Fruit fly (Drosophila melanogaster) whole organism, embryonic: ENCODE results near the gene CG33158.

Experiments
- Abd-B ChIP-seq: fragments of 200-800 bp; sonication (Bioruptor generic); optimal IDR thresholded peaks from 2 replicates; lab custom pipeline; 2018; ENCODE audit warnings: missing biosample characterization, mild to moderate bottlenecking, missing genetic modification characterization, moderate library complexity
- BEAF-32 ChIP-seq: fragments of 200-800 bp; sonication (Bioruptor generic); optimal IDR thresholded peaks from 3 replicates; lab custom pipeline; 2017; ENCODE audit warnings: missing biosample characterization, missing genetic modification characterization, mild to moderate bottlenecking, moderate library complexity, missing genetic modification reagents
- BtbVII ChIP-seq: fragments of 200-800 bp; sonication (Bioruptor generic); optimal IDR thresholded peaks from 3 replicates; lab custom pipeline; 2017; ENCODE audit warnings: missing biosample characterization, mild to moderate bottlenecking, missing genetic modification characterization
- CG10654 ChIP-seq: fragments of 200-800 bp; sonication (Bioruptor generic); optimal IDR thresholded peaks from 2 replicates; lab custom pipeline; 2016; ENCODE audit warnings: missing biosample characterization, missing genetic modification characterization
- CG11093 ChIP-seq: fragments of 200-800 bp; sonication (Bioruptor generic); IDR thresholded peaks from 3 replicates; pipeline ENCODE4 v1.3.6; 2022; ENCODE audit warnings: missing biosample characterization, missing genetic modification characterization
- CG12104 ChIP-seq: fragments of 200-800 bp; sonication (Bioruptor generic); optimal IDR thresholded peaks from 3 replicates; lab custom pipeline; 2016; ENCODE audit warnings: missing biosample characterization, missing genetic modification characterization
- CG14667 ChIP-seq: fragments of 200-800 bp; sonication (Bioruptor generic); IDR thresholded peaks from 2 replicates; pipeline ENCODE4 v1.3.6; 2022; ENCODE audit warnings: missing biosample characterization, missing genetic modification characterization
- CG1603 ChIP-seq: fragments of 200-800 bp; sonication (Bioruptor generic); optimal IDR thresholded peaks from 2 replicates; lab custom pipeline; 2019; ENCODE audit warnings: missing biosample characterization, mild to moderate bottlenecking, missing genetic modification characterization, moderate library complexity
- CG17359 ChIP-seq: fragments of 200-800 bp; sonication (Bioruptor generic); optimal IDR thresholded peaks from 3 replicates; lab custom pipeline; 2018; ENCODE audit warnings: missing biosample characterization, mild to moderate bottlenecking, missing genetic modification characterization, moderate library complexity
- CG1792 ChIP-seq: fragments of 200-800 bp; sonication (Bioruptor generic); optimal IDR thresholded peaks from 2 replicates; lab custom pipeline; 2016; ENCODE audit warnings: missing biosample characterization, missing genetic modification characterization
- CG18262 ChIP-seq: fragments of 200-800 bp; optimal IDR thresholded peaks from 3 replicates; lab custom pipeline; 2019; ENCODE audit warnings: missing biosample characterization, mild to moderate bottlenecking, missing genetic modification characterization, moderate library complexity
- CG1832 ChIP-seq: fragments of 200-800 bp; sonication (Bioruptor generic); optimal IDR thresholded peaks from 2 replicates; lab custom pipeline; 2017; ENCODE audit warnings: missing biosample characterization, mild to moderate bottlenecking, missing genetic modification characterization, inconsistent platforms
- CG2129 ChIP-seq: fragments of 200-800 bp; sonication (Bioruptor generic); IDR thresholded peaks from 2 replicates; pipeline ENCODE4 v1.3.6; 2022; ENCODE audit warnings: missing biosample characterization, missing genetic modification characterization; ENCODE audit not compliant: partially characterized antibody
- CG32532 ChIP-seq: fragments of 200-800 bp; sonication (Bioruptor generic); IDR thresholded peaks from 2 replicates; pipeline ENCODE4 v1.3.6; 2022; ENCODE audit warnings: missing biosample characterization, missing genetic modification characterization
- CG3847 ChIP-seq: fragments of 200-800 bp; sonication (Bioruptor generic); IDR thresholded peaks from 2 replicates; pipeline ENCODE4 v1.3.6; 2022; ENCODE audit warnings: missing biosample characterization, missing genetic modification characterization
- CG5245 ChIP-seq: fragments of 200-800 bp; sonication (Bioruptor generic); optimal IDR thresholded peaks from 3 replicates; lab custom pipeline; 2016; ENCODE audit warnings: missing biosample characterization, missing genetic modification characterization
- CG8359 ChIP-seq: fragments of 200-800 bp; sonication (Bioruptor generic); optimal IDR thresholded peaks from 2 replicates; lab custom pipeline; 2017; ENCODE audit warnings: missing biosample characterization, mild to moderate bottlenecking, missing genetic modification characterization, borderline replicate concordance
- CG8478 ChIP-seq: fragments of >200 bp; optimal IDR thresholded peaks from 2 replicates; lab custom pipeline; 2018
- CG8944 ChIP-seq: fragments of 200-800 bp; sonication (Bioruptor generic); optimal IDR thresholded peaks from 3 replicates; lab custom pipeline; 2016; ENCODE audit warnings: missing biosample characterization, missing genetic modification characterization
- CkIIα-i1 ChIP-seq: fragments of 200-800 bp; sonication (Bioruptor generic); IDR thresholded peaks from 2 replicates; pipeline ENCODE4 v1.3.6; 2022; ENCODE audit warnings: missing biosample characterization, missing genetic modification characterization
- Doc2 ChIP-seq: fragments of 200-800 bp; sonication (Bioruptor generic); IDR thresholded peaks from 2 replicates; pipeline ENCODE4 v1.3.6; 2022; ENCODE audit warnings: missing biosample characterization, missing genetic modification characterization
- HLH4C ChIP-seq: fragments of 200-800 bp; sonication (Bioruptor generic); IDR thresholded peaks from 3 replicates; pipeline ENCODE4 v1.3.6; 2022; ENCODE audit warnings: missing biosample characterization, missing genetic modification characterization; ENCODE audit not compliant: partially characterized antibody
- Jarid2 ChIP-seq: fragments of 200-800 bp; sonication (Bioruptor generic); optimal IDR thresholded peaks from 3 replicates; lab custom pipeline; 2017; ENCODE audit warnings: mild to moderate bottlenecking, missing biosample characterization, missing genetic modification reagents, missing genetic modification characterization
- Lpt ChIP-seq: fragments of >200 bp; optimal IDR thresholded peaks from 2 replicates; lab custom pipeline; 2018; ENCODE audit warnings: missing biosample characterization, missing genetic modification characterization
- Med ChIP-seq: fragments of 200-800 bp; sonication (Bioruptor generic); peaks from one replicate; lab custom pipeline; 2016; ENCODE audit warnings: missing biosample characterization, missing genetic modification characterization, mild to moderate bottlenecking, inconsistent platforms, moderate library complexity
- NfI ChIP-seq: fragments of 200-800 bp; sonication (Bioruptor generic); optimal IDR thresholded peaks from 3 replicates; lab custom pipeline; 2018; ENCODE audit warnings: missing biosample characterization, mild to moderate bottlenecking, missing genetic modification characterization, moderate library complexity
- Opbp ChIP-seq: fragments of 200-800 bp; sonication (Bioruptor generic); IDR thresholded peaks from 3 replicates; pipeline ENCODE4 v1.3.6; 2022; ENCODE audit warnings: missing biosample characterization, missing genetic modification characterization; ENCODE audit not compliant: partially characterized antibody
- Ravus ChIP-seq: fragments of 200-800 bp; sonication (Bioruptor generic); IDR thresholded peaks from 2 replicates; pipeline ENCODE4 v1.3.6; 2022; ENCODE audit warnings: missing biosample characterization, missing genetic modification characterization
- TFAM ChIP-seq: fragments of 200-800 bp; sonication (Bioruptor generic); optimal IDR thresholded peaks from 2 replicates; lab custom pipeline; 2017; ENCODE audit warnings: missing biosample characterization, missing genetic modification characterization, inconsistent platforms
- Taf1 ChIP-seq: fragments of 200-800 bp; sonication (Bioruptor generic); IDR thresholded peaks from 2 replicates; pipeline ENCODE4 v1.3.6; 2022; ENCODE audit warnings: missing biosample characterization, missing genetic modification characterization
- bab2 ChIP-seq: fragments of 200-800 bp; sonication (Bioruptor generic); optimal IDR thresholded peaks from 2 replicates; lab custom pipeline; 2016; ENCODE audit warnings: missing biosample characterization, missing genetic modification characterization
- bsh ChIP-seq, 2 experiments: fragments of 200-800 bp; sonication (Bioruptor generic); optimal IDR thresholded peaks; 2 replicates each; lab custom pipeline; 2017 to 2018; ENCODE audit warnings: mild to moderate bottlenecking in 2 of 2, missing biosample characterization in 2 of 2, missing genetic modification characterization in 2 of 2, moderate library complexity in 1 of 2
- btn ChIP-seq: fragments of 200-800 bp; sonication (Bioruptor generic); optimal IDR thresholded peaks from 2 replicates; lab custom pipeline; 2016; ENCODE audit warnings: missing biosample characterization, missing genetic modification characterization
- cas ChIP-seq: fragments of 200-800 bp; sonication (Bioruptor generic); IDR thresholded peaks from 2 replicates; pipeline ENCODE4 v1.3.6; 2022; ENCODE audit warnings: missing biosample characterization, missing genetic modification characterization
- caup ChIP-seq: fragments of 200-800 bp; sonication (Bioruptor generic); optimal IDR thresholded peaks from 3 replicates; lab custom pipeline; 2017; ENCODE audit warnings: missing biosample characterization, mild to moderate bottlenecking, missing genetic modification characterization, moderate library complexity; ENCODE audit not compliant: severe bottlenecking
- disco-r ChIP-seq: fragments of 200-800 bp; sonication (Bioruptor generic); optimal IDR thresholded peaks from 2 replicates; lab custom pipeline; 2016; ENCODE audit warnings: missing biosample characterization, missing genetic modification characterization
- dysf ChIP-seq: fragments of 200-800 bp; sonication (Bioruptor generic); IDR thresholded peaks from 3 replicates; pipeline ENCODE4 v1.3.6; 2022; ENCODE audit warnings: missing biosample characterization, missing genetic modification characterization
- eyg ChIP-seq: fragments of 200-800 bp; sonication (Bioruptor generic); optimal IDR thresholded peaks from 3 replicates; lab custom pipeline; 2016; ENCODE audit warnings: missing biosample characterization, missing genetic modification characterization
- grau ChIP-seq: fragments of 200-800 bp; optimal IDR thresholded peaks from 3 replicates; lab custom pipeline; 2019; ENCODE audit warnings: missing biosample characterization, mild to moderate bottlenecking, missing genetic modification characterization, moderate library complexity
- gsb-n ChIP-seq: fragments of 200-800 bp; sonication (Bioruptor generic); optimal IDR thresholded peaks from 3 replicates; lab custom pipeline; 2018; ENCODE audit warnings: missing biosample characterization, mild to moderate bottlenecking, missing genetic modification characterization
- ind ChIP-seq: fragments of 200-800 bp; sonication (Bioruptor generic); optimal IDR thresholded peaks from 3 replicates; lab custom pipeline; 2016; ENCODE audit warnings: missing biosample characterization, missing genetic modification characterization
- insv ChIP-seq, 2 experiments: fragments of 200-800 bp; sonication (Bioruptor generic); optimal IDR thresholded peaks; 3 replicates each; lab custom pipeline; 2016 to 2018; ENCODE audit warnings: missing biosample characterization in 2 of 2, missing genetic modification characterization in 2 of 2
- nau ChIP-seq: fragments of 200-800 bp; sonication (Bioruptor generic); optimal IDR thresholded peaks from 3 replicates; lab custom pipeline; 2017; ENCODE audit warnings: missing biosample characterization, mild to moderate bottlenecking, missing genetic modification characterization, missing genetic modification reagents
- peb ChIP-seq: fragments of 200-800 bp; sonication (Bioruptor generic); IDR thresholded peaks from 2 replicates; pipeline ENCODE4 v1.3.6; 2022; ENCODE audit warnings: missing biosample characterization, missing genetic modification characterization
- pzg ChIP-seq: fragments of 200-800 bp; sonication (Bioruptor generic); optimal IDR thresholded peaks from 3 replicates; lab custom pipeline; 2018; ENCODE audit warnings: missing biosample characterization, mild to moderate bottlenecking, missing genetic modification characterization, moderate library complexity
- salm ChIP-seq: fragments of 200-800 bp; sonication (Bioruptor generic); optimal IDR thresholded peaks from 2 replicates; lab custom pipeline; 2018; ENCODE audit warnings: missing biosample characterization, mild to moderate bottlenecking, missing genetic modification characterization
- scrt ChIP-seq: fragments of 200-800 bp; sonication (Bioruptor generic); optimal IDR thresholded peaks from 2 replicates; lab custom pipeline; 2018; ENCODE audit warnings: missing biosample characterization, mild to moderate bottlenecking, missing genetic modification characterization, moderate library complexity
- slou ChIP-seq: fragments of 200-800 bp; sonication (Bioruptor generic); optimal IDR thresholded peaks from 3 replicates; lab custom pipeline; 2016; ENCODE audit warnings: missing biosample characterization, missing genetic modification characterization
- so ChIP-seq: fragments of 200-800 bp; sonication (Bioruptor generic); IDR thresholded peaks from 3 replicates; pipeline ENCODE4 v1.3.6; 2022; ENCODE audit warnings: missing biosample characterization, missing genetic modification characterization
- stc ChIP-seq: fragments of 200-800 bp; sonication (Bioruptor generic); IDR thresholded peaks from 2 replicates; pipeline ENCODE4 v1.3.6; 2022; ENCODE audit warnings: missing biosample characterization, missing genetic modification characterization
- vfl ChIP-seq: fragments of 200-800 bp; sonication (Bioruptor generic); optimal IDR thresholded peaks from 2 replicates; lab custom pipeline; 2016; ENCODE audit warnings: missing biosample characterization, missing genetic modification characterization

The CG33158 gene

DNA sequence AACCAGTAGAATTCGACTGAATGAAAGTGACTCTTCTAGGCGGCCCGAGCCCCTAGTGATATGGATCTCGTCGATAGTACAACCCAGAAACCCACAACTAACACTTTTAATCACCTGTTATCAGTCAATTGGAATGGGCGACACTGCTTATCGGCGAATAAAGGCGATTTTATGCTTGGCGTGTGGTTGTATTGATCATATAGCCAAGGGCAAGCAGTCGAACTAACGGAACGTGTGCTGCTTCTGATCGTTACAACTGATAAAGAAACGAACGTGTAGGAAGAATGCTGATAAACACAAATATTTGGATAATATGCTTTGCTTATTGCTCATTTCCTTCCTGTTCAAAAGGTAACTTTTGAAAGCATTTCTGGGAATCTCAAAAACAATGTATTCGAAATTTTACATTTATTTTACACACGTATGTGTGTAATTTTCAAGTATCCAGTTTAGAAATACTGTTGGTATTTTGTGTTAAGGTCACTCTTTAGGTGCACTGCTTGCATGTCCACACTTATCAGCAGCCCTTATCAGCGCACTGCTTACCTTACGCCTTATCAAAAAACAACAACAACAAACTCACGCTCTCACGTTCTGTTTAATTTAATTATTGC, 38.1 kb upstream of the CG33158 start, which contains the start of gene Agpat4 (continued):
- TF ChIP-seq CG5245 (GFP tag; lab: Kevin White, UChicago), result no peak
- no peak for TF ChIP-seq so (GFP tag; lab: Robert Waterston, UW)
- no peak for TF ChIP-seq cas
- TF ChIP-seq salm (tag; lab: Kevin White, UChicago), result no peak
- peak; percentile 55; the same call in 1 of the 3 replicates for TF ChIP-seq HLH4C (GFP tag; lab: Robert Waterston, UW)
- TF ChIP-seq CG2129 (GFP tag; lab: Robert Waterston, UW), result no peak
- TF ChIP-seq vfl (GFP tag; lab: Kevin White, UChicago), result no peak
- TF ChIP-seq CG1832 (GFP tag; lab: Kevin White, UChicago), result no peak
- TF ChIP-seq CG18262 (tag; lab: Kevin White, UChicago), result no peak
- TF ChIP-seq Taf1, result no peak
- no peak for TF ChIP-seq CG11093
- no peak for TF ChIP-seq Jarid2 (GFP tag; lab: Kevin White, UChicago)
- TF ChIP-seq disco-r (GFP tag; lab: Kevin White, UChicago), result no peak
- TF ChIP-seq insv (GFP tag; optimal IDR thresholded peaks at IDR 0.05; lab: Kevin White, UChicago), result peak in 1 of 2 experiments; percentile 64
- no peak for TF ChIP-seq eyg (GFP tag; lab: Kevin White, UChicago)
- TF ChIP-seq scrt (GFP tag; lab: Kevin White, UChicago), result no peak
- no peak for TF ChIP-seq dysf (GFP tag; lab: Robert Waterston, UW)
- peak; percentile 67 for TF ChIP-seq pzg (GFP tag; lab: Kevin White, UChicago)
- TF ChIP-seq slou (GFP tag; lab: Kevin White, UChicago), result no peak
- TF ChIP-seq CG3847 (GFP tag; lab: Robert Waterston, UW), result no peak
- TF ChIP-seq TFAM (GFP tag; lab: Kevin White, UChicago), result no peak
- TF ChIP-seq caup (GFP tag; lab: Kevin White, UChicago), result peak; percentile 2
- no peak for TF ChIP-seq ind
- no peak for TF ChIP-seq btn (GFP tag; lab: Kevin White, UChicago)
- no peak for TF ChIP-seq CG8359 (GFP tag; lab: Kevin White, UChicago)
- no peak for TF ChIP-seq CG17359 (tag; lab: Kevin White, UChicago)
- TF ChIP-seq grau (tag; lab: Kevin White, UChicago), result no peak
- no peak for TF ChIP-seq Doc2 (GFP tag; lab: Robert Waterston, UW)
- TF ChIP-seq BEAF-32 (GFP tag; lab: Kevin White, UChicago), result peak; percentile 29
- TF ChIP-seq CG8944 (GFP tag; lab: Kevin White, UChicago), result no peak
- TF ChIP-seq CG12104, result no peak
- no peak for TF ChIP-seq gsb-n (tag; lab: Kevin White, UChicago)
- TF ChIP-seq Ravus (GFP tag; lab: Robert Waterston, UW), result no peak
- no peak for TF ChIP-seq bsh (GFP tag; optimal IDR thresholded peaks at IDR 0.05; lab: Kevin White, UChicago)
- peak; percentile 2 for TF ChIP-seq Med (GFP tag; lab: Kevin White, UChicago)
- TF ChIP-seq CG1792 (GFP tag; lab: Kevin White, UChicago), result no peak
- TF ChIP-seq stc (GFP tag; lab: Robert Waterston, UW), result no peak
- peak; percentile 32; the same call in 1 of the 2 replicates for TF ChIP-seq CG32532 (GFP tag; lab: Robert Waterston, UW)
- TF ChIP-seq BtbVII (GFP tag; lab: Kevin White, UChicago), result no peak
- peak; percentile 35; the same call in 1 of the 3 replicates for TF ChIP-seq Opbp (GFP tag; lab: Robert Waterston, UW)
- TF ChIP-seq Abd-B (GFP tag; lab: Kevin White, UChicago), result peak; percentile 11
- no peak for TF ChIP-seq Lpt
- TF ChIP-seq CkIIα-i1 (GFP tag; lab: Robert Waterston, UW), result no peak
- TF ChIP-seq CG14667, result no peak
- TF ChIP-seq peb (GFP tag; lab: Robert Waterston, UW), result no peak
- no peak for TF ChIP-seq nau (GFP tag; lab: Kevin White, UChicago)
- TF ChIP-seq CG1603, result peak; percentile 37
- peak; percentile 91 for TF ChIP-seq CG8478
- TF ChIP-seq bab2, result no peak
- no peak for TF ChIP-seq CG10654
- TF ChIP-seq NfI (GFP tag; lab: Kevin White, UChicago), result no peak
